Worm (Caenorhabditis elegans) whole organism, L4/young adult: ENCODE measurements around the gene W05H9.4.

Experiments used
- W03F9.2 ChIP-seq: fragments of 150-350 bp; optimal IDR thresholded peaks from 2 replicates; lab custom pipeline; 2014; ENCODE audit warnings: missing biosample characterization, missing genetic modification characterization
- dao-5 ChIP-seq: sonication (generic microtip); optimal IDR thresholded peaks from 2 replicates; lab custom pipeline; 2016; ENCODE audit warnings: missing genotype, missing genetic modification characterization, moderate library complexity, missing compliant biosample characterization
- him-1 ChIP-seq: sonication (generic microtip); optimal IDR thresholded peaks from 2 replicates; lab custom pipeline; 2016; ENCODE audit warnings: missing genotype, missing genetic modification reagents, missing genetic modification characterization, missing compliant biosample characterization

ce11 chrX:6311391-6311790, 47.9 kb downstream of the W05H9.4 start, which contains the start of gene npr-38:
- TF ChIP-seq him-1 (tag; lab: Kevin White, UChicago) (no peak), dao-5 (tag; lab: Kevin White, UChicago) (no peak), W03F9.2 (tag; lab: Kevin White, UChicago) (no peak)
